Fruit fly (Drosophila melanogaster): ENCODE measurements around the gene Imp.
A peak's percentile ranks its signal among the peaks of the same experiment; 100 is the strongest.

DNA sequence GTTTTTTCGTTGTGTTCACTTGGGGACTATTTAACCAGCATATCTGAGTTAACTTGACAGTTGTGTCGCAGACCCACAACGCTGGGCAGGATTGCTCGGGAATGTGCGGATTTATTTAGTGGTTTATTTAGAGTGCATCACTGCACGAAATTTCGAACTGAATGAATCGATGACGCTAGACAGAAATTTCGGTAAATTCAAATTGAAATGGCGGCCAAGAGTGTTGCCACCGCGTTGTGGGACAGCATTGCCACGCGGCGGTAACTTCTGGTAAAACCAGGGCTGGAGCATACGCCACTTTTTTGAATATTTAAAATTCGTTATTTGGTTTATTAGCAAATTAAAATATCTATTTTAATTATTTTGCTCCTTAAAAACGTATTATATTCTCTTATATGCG, 30.6 kb upstream of the Imp start, which contains the start of gene feo:
- no peak for TF ChIP-seq CG33017 (tag; optimal IDR thresholded peaks at IDR 0.05)
- no peak for TF ChIP-seq CG7045 (GFP tag; optimal IDR thresholded peaks at IDR 0.05)
- no peak for TF ChIP-seq CG11617 (GFP tag; optimal IDR thresholded peaks at IDR 0.05)
- TF ChIP-seq Crg-1 (GFP tag; optimal IDR thresholded peaks at IDR 0.05), result no peak
- TF ChIP-seq Clk (GFP tag; optimal IDR thresholded peaks at IDR 0.05), result no peak
- no peak for TF ChIP-seq CG1620 (GFP tag; optimal IDR thresholded peaks at IDR 0.05)
- no peak for TF ChIP-seq Hr96 (GFP tag; optimal IDR thresholded peaks at IDR 0.05)
- no peak for TF ChIP-seq kay (GFP tag; ENCODE audit: borderline replicate concordance)
- no peak for TF ChIP-seq toe (GFP tag; optimal IDR thresholded peaks at IDR 0.05)
- peak; percentile 3 for TF ChIP-seq CG7101 (tag; optimal IDR thresholded peaks at IDR 0.05)
- no peak for TF ChIP-seq pad (GFP tag; optimal IDR thresholded peaks at IDR 0.05)
- TF ChIP-seq cic (GFP tag; optimal IDR thresholded peaks at IDR 0.05), result no peak

All from whole organism, adult.